Worm (Caenorhabditis elegans) whole organism, L3 larva: ENCODE measurements around the gene C36C5.15.

Experiments
- ZK546.5 ChIP-seq: sonication (generic microtip); optimal IDR thresholded peaks from 2 replicates; lab custom pipeline; 2017; ENCODE audit warnings: missing biosample characterization, missing genetic modification characterization
- aly-2 ChIP-seq: fragments of 150-350 bp; optimal IDR thresholded peaks from 2 replicates; lab custom pipeline; 2014; ENCODE audit warnings: missing biosample characterization, missing genetic modification characterization
- elt-2 ChIP-seq: sonication (generic microtip); optimal IDR thresholded peaks from 2 replicates; lab custom pipeline; 2016; ENCODE audit warnings: missing genetic modification reagents, mild to moderate bottlenecking, missing genetic modification characterization, missing compliant biosample characterization
- mml-1 ChIP-seq: fragments of 150-350 bp; sonication (generic microtip); optimal IDR thresholded peaks from 3 replicates; lab custom pipeline; 2014; ENCODE audit warnings: missing biosample characterization, missing genetic modification characterization
- nhr-23 ChIP-seq: fragments of 150-350 bp; optimal IDR thresholded peaks from 2 replicates; lab custom pipeline; 2014; ENCODE audit warnings: missing biosample characterization, missing genetic modification reagents, missing genetic modification characterization
- nhr-28 ChIP-seq: fragments of 150-350 bp; optimal IDR thresholded peaks from 2 replicates; lab custom pipeline; 2014; ENCODE audit warnings: missing biosample characterization, missing genetic modification characterization
- nhr-77 ChIP-seq: fragments of 150-350 bp; optimal IDR thresholded peaks from 2 replicates; lab custom pipeline; 2014; ENCODE audit warnings: missing biosample characterization, missing genetic modification characterization
- skn-1 ChIP-seq: fragments of 150-350 bp; optimal IDR thresholded peaks from 2 replicates; lab custom pipeline; 2014; ENCODE audit warnings: missing biosample characterization, missing genetic modification characterization
- snpc-4 ChIP-seq: fragments of 150-350 bp; optimal IDR thresholded peaks from 2 replicates; lab custom pipeline; 2014; ENCODE audit warnings: missing biosample characterization, missing genetic modification characterization
- unc-62 ChIP-seq: fragments of 150-350 bp; sonication (generic microtip); optimal IDR thresholded peaks from 4 replicates; lab custom pipeline; 2014; ENCODE audit warnings: missing biosample characterization, missing genetic modification reagents, missing genetic modification characterization
- zag-1 ChIP-seq: fragments of 150-350 bp; optimal IDR thresholded peaks from 2 replicates; lab custom pipeline; 2014; ENCODE audit warnings: missing biosample characterization, missing genetic modification characterization

DNA sequence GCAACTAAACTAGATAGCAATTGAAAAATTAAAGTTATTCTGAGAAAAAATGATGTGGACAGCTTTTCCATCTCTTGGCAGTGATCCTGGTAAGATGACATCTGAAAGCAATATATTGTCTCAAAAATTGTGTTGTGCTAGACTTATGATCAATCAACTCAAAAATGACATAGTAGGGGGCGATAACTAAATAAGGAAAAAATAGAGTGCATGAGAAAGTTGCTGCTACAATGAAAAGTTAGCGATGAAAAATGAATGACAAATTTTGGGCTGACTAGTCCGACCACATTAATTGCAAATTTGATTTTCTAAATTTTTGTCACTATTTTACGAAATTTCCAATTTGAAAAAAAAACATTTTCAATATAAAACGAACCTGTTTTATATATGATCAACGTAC lies 27.4 kb downstream of the C36C5.15 start, which contains the start of gene srab-9:
- no peak for TF ChIP-seq snpc-4 (tag; lab: Kevin White, UChicago)
- TF ChIP-seq zag-1 (tag; lab: Kevin White, UChicago) = no peak
- no peak for TF ChIP-seq nhr-28 (tag; lab: Kevin White, UChicago)
- no peak for TF ChIP-seq ZK546.5
- no peak for TF ChIP-seq aly-2 (tag; lab: Kevin White, UChicago)
- no peak for TF ChIP-seq skn-1 (tag; lab: Kevin White, UChicago)
- no peak for TF ChIP-seq unc-62 (GFP tag; lab: Kevin White, UChicago)
- TF ChIP-seq nhr-77 = no peak
- no peak for TF ChIP-seq mml-1 (tag; lab: Kevin White, UChicago)
- no peak for TF ChIP-seq elt-2 (tag; lab: Kevin White, UChicago)
- no peak for TF ChIP-seq nhr-23 (tag; lab: Kevin White, UChicago)
